Worm (Caenorhabditis elegans): Measurements from ENCODE around the gene fbxa-169.
A peak's percentile ranks its signal among the peaks of the same experiment; 100 is the strongest.
"Not testable (repeated sequence)": the region's sequence is repeated elsewhere in the genome, so short reads cannot be mapped to it uniquely, and the experiment has no call there.

fbxa-169 gene

ce11 chrII:13640210-13640609 is 8.1 kb upstream of the fbxa-169 start:
- peak; percentile 38 for TF ChIP-seq nhr-20 (tag; optimal IDR thresholded peaks at IDR 0.05)
- no peak for TF ChIP-seq skn-1 (tag; optimal IDR thresholded peaks at IDR 0.05)
- TF ChIP-seq vab-15 (tag; optimal IDR thresholded peaks at IDR 0.05): no peak
- TF ChIP-seq lin-35 (GFP tag; optimal IDR thresholded peaks at IDR 0.05): peak; percentile 9 to 40
- TF ChIP-seq efl-1 (optimal IDR thresholded peaks at IDR 0.05): peak in 1 of 2 experiments; percentile 20
- TF ChIP-seq efl-1 (GFP tag; optimal IDR thresholded peaks at IDR 0.05 in 1 of 2): peak in 1 of 2 experiments; percentile 58
- TF ChIP-seq pqm-1 (tag; optimal IDR thresholded peaks at IDR 0.05): no peak
- TF ChIP-seq blmp-1 (tag; optimal IDR thresholded peaks at IDR 0.05): peak; percentile 39
- no peak for TF ChIP-seq ceh-8 (GFP tag; optimal IDR thresholded peaks at IDR 0.05)
- TF ChIP-seq efl-3 (GFP tag; optimal IDR thresholded peaks at IDR 0.05): no peak
- peak; percentile 66 for TF ChIP-seq lin-14 (GFP tag; optimal IDR thresholded peaks at IDR 0.05)
- TF ChIP-seq mep-1 (tag; optimal IDR thresholded peaks at IDR 0.05): no peak
- peak; percentile 8 for TF ChIP-seq unc-86 (tag; optimal IDR thresholded peaks at IDR 0.05)
- TF ChIP-seq lin-15B (tag; optimal IDR thresholded peaks at IDR 0.05): no peak
- TF ChIP-seq lsy-2 (tag; optimal IDR thresholded peaks at IDR 0.05): peak in 1 of 2 experiments; percentile 34
- TF ChIP-seq grh-1 (GFP tag; IDR thresholded peaks at IDR 0.05): no peak
- peak; percentile 72 for TF ChIP-seq nhr-85 (tag)
- TF ChIP-seq snu-23 (GFP tag; optimal IDR thresholded peaks at IDR 0.05): peak; percentile 21
- TF ChIP-seq fkh-8 (tag; optimal IDR thresholded peaks at IDR 0.05): no peak
- TF ChIP-seq jun-1 (tag; optimal IDR thresholded peaks at IDR 0.05): no peak

ce11 chrII:13641311-13641710 is 7.0 kb upstream of the fbxa-169 start, which contains the start of gene fbxa-167:
Gene fbxa-167, plus strand, starts transcription at chrII:13641489.
- TF ChIP-seq skn-1 (tag; optimal IDR thresholded peaks at IDR 0.05) (no peak), efl-1 (optimal IDR thresholded peaks at IDR 0.05) (peak in 1 of 2 experiments; percentile 16), efl-1 (GFP tag; optimal IDR thresholded peaks at IDR 0.05 in 1 of 2) (no peak), dpl-1 (GFP tag; optimal IDR thresholded peaks at IDR 0.05) (peak in 1 of 3 experiments; percentile 4), lsy-2 (tag; optimal IDR thresholded peaks at IDR 0.05) (peak in 1 of 2 experiments; percentile 40), elt-3 (tag; optimal IDR thresholded peaks at IDR 0.05) (no peak), nhr-85 (tag) (peak; percentile 72)

ce11 chrII:13654723-13655122 is 6.4 kb downstream of the fbxa-169 start, which contains the start of gene C31C9.9:
Gene C31C9.9, plus strand, starts transcription at chrII:13655023.
- not testable (repeated sequence) for TF ChIP-seq tbx-2 (tag; optimal IDR thresholded peaks at IDR 0.05); zip-4 (GFP tag; optimal IDR thresholded peaks at IDR 0.05); mdl-1 (tag; optimal IDR thresholded peaks at IDR 0.05)

ce11 chrII:13661990-13662389 is 13.7 kb downstream of the fbxa-169 start, which contains the start of gene C31C9.6:
Gene C31C9.6, minus strand, starts transcription at chrII:13662090.
- not testable (repeated sequence) for TF ChIP-seq nhr-76 (tag; optimal IDR thresholded peaks at IDR 0.05); ets-5 (GFP tag; IDR thresholded peaks at IDR 0.05); hlh-4 (tag; optimal IDR thresholded peaks at IDR 0.05)

- peak; percentile 17 for TF ChIP-seq nhr-90 (tag; optimal IDR thresholded peaks at IDR 0.05; ENCODE audit: poor library complexity)
- peak in 1 of 2 experiments; percentile 78 for TF ChIP-seq lsy-2 (tag; optimal IDR thresholded peaks at IDR 0.05)
- TF ChIP-seq lir-3 (tag; optimal IDR thresholded peaks at IDR 0.05; ENCODE audit: poor library complexity): no peak
- TF ChIP-seq C04F5.9 (tag; optimal IDR thresholded peaks at IDR 0.05): no peak
- no peak for TF ChIP-seq pax-3 (tag; optimal IDR thresholded peaks at IDR 0.05)
- TF ChIP-seq sox-4 (tag; optimal IDR thresholded peaks at IDR 0.05): no peak
- TF ChIP-seq nhr-71 (tag; optimal IDR thresholded peaks at IDR 0.05): peak; percentile 39
- peak; percentile 39 for TF ChIP-seq nhr-20 (tag; optimal IDR thresholded peaks at IDR 0.05)
- peak; percentile 50 for TF ChIP-seq blmp-1 (tag; optimal IDR thresholded peaks at IDR 0.05)
- TF ChIP-seq ceh-63 (GFP tag; optimal IDR thresholded peaks at IDR 0.05): no peak
- no peak for TF ChIP-seq lin-39 (tag; optimal IDR thresholded peaks at IDR 0.05)
- TF ChIP-seq fkh-10 (GFP tag; optimal IDR thresholded peaks at IDR 0.05): no peak
- TF ChIP-seq tbx-2 (tag; optimal IDR thresholded peaks at IDR 0.05): no peak
- TF ChIP-seq lin-15B (tag; optimal IDR thresholded peaks at IDR 0.05): no peak
- TF ChIP-seq zag-1 (tag; optimal IDR thresholded peaks at IDR 0.05): no peak
- peak in 2 of 6 experiments; percentile 47 to 77 for TF ChIP-seq elt-3 (tag; optimal IDR thresholded peaks at IDR 0.05)
- peak in 1 of 2 experiments; percentile 38 for TF ChIP-seq lin-35 (GFP tag; optimal IDR thresholded peaks at IDR 0.05)
- no peak for TF ChIP-seq pqm-1 (tag; optimal IDR thresholded peaks at IDR 0.05)
- no peak for TF ChIP-seq efl-1 (optimal IDR thresholded peaks at IDR 0.05)
- TF ChIP-seq efl-1 (GFP tag; optimal IDR thresholded peaks at IDR 0.05 in 1 of 2): peak in 1 of 2 experiments; percentile 53
- no peak for TF ChIP-seq dpl-1 (GFP tag; optimal IDR thresholded peaks at IDR 0.05)
- TF ChIP-seq unc-62 (GFP tag; optimal IDR thresholded peaks at IDR 0.05): no peak
- TF ChIP-seq nhr-237 (tag; optimal IDR thresholded peaks at IDR 0.05): no peak
- peak; percentile 72 for TF ChIP-seq elt-2 (tag; optimal IDR thresholded peaks at IDR 0.05)
- no peak for TF ChIP-seq unc-130 (tag; optimal IDR thresholded peaks at IDR 0.05)
- no peak for TF ChIP-seq nhr-84 (tag; optimal IDR thresholded peaks at IDR 0.05)
Observed at ce11 chrII:13664416-13664815, 16.1 kb downstream of the fbxa-169 start.

Measured in whole organism, L1 larva.